Fruit fly (Drosophila melanogaster) whole organism, embryonic: ENCODE results near the gene CG4709.

Experiments
- Adf1 ChIP-seq: fragments of 200-800 bp; sonication (Bioruptor generic); IDR thresholded peaks from 2 replicates; pipeline ENCODE4 v1.3.6; 2022; ENCODE audit warnings: missing biosample characterization, missing genetic modification characterization
- Antp ChIP-seq: fragments of 200-800 bp; sonication (Bioruptor generic); optimal IDR thresholded peaks from 3 replicates; lab custom pipeline; 2016; ENCODE audit warnings: missing biosample characterization, missing genetic modification characterization
- Bgb ChIP-seq: fragments of 200-800 bp; sonication (Bioruptor generic); IDR thresholded peaks from 2 replicates; pipeline ENCODE4 v1.3.6; 2022; ENCODE audit warnings: missing biosample characterization, missing genetic modification characterization; ENCODE audit not compliant: partially characterized antibody
- CG1024 ChIP-seq: fragments of 200-800 bp; sonication (Bioruptor generic); IDR thresholded peaks from 2 replicates; pipeline ENCODE4 v1.3.6; 2022; ENCODE audit warnings: missing biosample characterization, missing genetic modification characterization
- CG11695 ChIP-seq: fragments of 200-800 bp; sonication (Bioruptor generic); IDR thresholded peaks from 3 replicates; pipeline ENCODE4 v1.3.6; 2022; ENCODE audit warnings: missing biosample characterization, missing genetic modification characterization
- CG12942 ChIP-seq: fragments of 200-800 bp; sonication (Bioruptor generic); optimal IDR thresholded peaks from 3 replicates; lab custom pipeline; 2016; ENCODE audit warnings: missing biosample characterization, missing genetic modification characterization
- CG15269 ChIP-seq: fragments of 200-800 bp; sonication (Bioruptor generic); optimal IDR thresholded peaks from 2 replicates; lab custom pipeline; 2018; ENCODE audit warnings: missing biosample characterization, mild to moderate bottlenecking, missing genetic modification characterization, moderate library complexity
- CG15514 ChIP-seq: fragments of 200-800 bp; sonication (Bioruptor generic); optimal IDR thresholded peaks from 3 replicates; lab custom pipeline; 2017; ENCODE audit warnings: missing biosample characterization, missing genetic modification characterization, mild to moderate bottlenecking, moderate library complexity, missing genetic modification reagents
- CG16813 ChIP-seq: fragments of 200-800 bp; sonication (Bioruptor generic); IDR thresholded peaks from 3 replicates; pipeline ENCODE4 v1.3.6; 2022; ENCODE audit warnings: missing biosample characterization, missing genetic modification characterization; ENCODE audit not compliant: partially characterized antibody
- CG17361 ChIP-seq: fragments of 200-800 bp; sonication (Bioruptor generic); IDR thresholded peaks from 3 replicates; pipeline ENCODE4 v1.3.6; 2022; ENCODE audit warnings: missing biosample characterization, missing genetic modification characterization
- CG17829 ChIP-seq: fragments of 200-800 bp; optimal IDR thresholded peaks from 2 replicates; lab custom pipeline; 2019; ENCODE audit warnings: missing biosample characterization, mild to moderate bottlenecking, missing genetic modification characterization, moderate library complexity
- CG2116 ChIP-seq: fragments of 200-800 bp; sonication (Bioruptor generic); optimal IDR thresholded peaks from 3 replicates; lab custom pipeline; 2018; ENCODE audit warnings: missing biosample characterization, mild to moderate bottlenecking, missing genetic modification characterization
- CG2712 ChIP-seq: fragments of 200-800 bp; optimal IDR thresholded peaks from 3 replicates; lab custom pipeline; 2019; ENCODE audit warnings: missing biosample characterization, mild to moderate bottlenecking, missing genetic modification characterization, moderate library complexity
- CG30403 ChIP-seq: fragments of 200-800 bp; sonication (Bioruptor generic); optimal IDR thresholded peaks from 3 replicates; lab custom pipeline; 2016; ENCODE audit warnings: missing biosample characterization, missing genetic modification characterization
- CG31441 ChIP-seq: fragments of 200-800 bp; sonication (Bioruptor generic); IDR thresholded peaks from 2 replicates; pipeline ENCODE4 v1.3.6; 2022; ENCODE audit warnings: missing biosample characterization, missing genetic modification characterization
- CG32767 ChIP-seq: fragments of 200-800 bp; sonication (Bioruptor generic); IDR thresholded peaks from 2 replicates; pipeline ENCODE4 v1.3.6; 2022; ENCODE audit warnings: missing biosample characterization, missing genetic modification characterization
- CG34376 ChIP-seq: fragments of 200-800 bp; sonication (Bioruptor generic); optimal IDR thresholded peaks from 2 replicates; lab custom pipeline; 2018; ENCODE audit warnings: missing biosample characterization, mild to moderate bottlenecking, missing genetic modification characterization
- CG3726 ChIP-seq: fragments of 200-800 bp; sonication (Bioruptor generic); IDR thresholded peaks from 3 replicates; pipeline ENCODE4, ENCODE4 v1.3.6; 2022; ENCODE audit warnings: missing biosample characterization, missing genetic modification characterization
- CG3838 ChIP-seq: fragments of 200-800 bp; sonication (Bioruptor generic); optimal IDR thresholded peaks from 3 replicates; lab custom pipeline; 2016; ENCODE audit warnings: missing biosample characterization, missing genetic modification characterization
- CG3847 ChIP-seq: fragments of 200-800 bp; sonication (Bioruptor generic); IDR thresholded peaks from 2 replicates; pipeline ENCODE4 v1.3.6; 2022; ENCODE audit warnings: missing biosample characterization, missing genetic modification characterization
- CG5245 ChIP-seq: fragments of 200-800 bp; sonication (Bioruptor generic); optimal IDR thresholded peaks from 3 replicates; lab custom pipeline; 2016; ENCODE audit warnings: missing biosample characterization, missing genetic modification characterization
- Dad ChIP-seq: fragments of 200-800 bp; sonication (Bioruptor generic); optimal IDR thresholded peaks from 3 replicates; lab custom pipeline; 2016; ENCODE audit warnings: missing biosample characterization, missing genetic modification characterization
- Dip3 ChIP-seq: fragments of 200-800 bp; sonication (Bioruptor generic); optimal IDR thresholded peaks from 3 replicates; lab custom pipeline; 2016; ENCODE audit warnings: missing biosample characterization, missing genetic modification characterization
- Fer3 ChIP-seq: fragments of 200-800 bp; sonication (Bioruptor generic); optimal IDR thresholded peaks from 2 replicates; lab custom pipeline; 2018; ENCODE audit warnings: missing biosample characterization, mild to moderate bottlenecking, missing genetic modification characterization, moderate library complexity
- Hr3 ChIP-seq: fragments of 200-800 bp; sonication (Bioruptor generic); optimal IDR thresholded peaks from 3 replicates; lab custom pipeline; 2016; ENCODE audit warnings: missing biosample characterization, missing genetic modification characterization
- Mad ChIP-seq: fragments of 200-800 bp; sonication (Bioruptor generic); optimal IDR thresholded peaks from 2 replicates; lab custom pipeline; 2016; ENCODE audit warnings: missing biosample characterization, missing genetic modification characterization
- Opbp ChIP-seq: fragments of 200-800 bp; sonication (Bioruptor generic); IDR thresholded peaks from 3 replicates; pipeline ENCODE4 v1.3.6; 2022; ENCODE audit warnings: missing biosample characterization, missing genetic modification characterization; ENCODE audit not compliant: partially characterized antibody
- Spps ChIP-seq: fragments of 200-800 bp; sonication (Bioruptor generic); optimal IDR thresholded peaks from 2 replicates; lab custom pipeline; 2018; ENCODE audit warnings: missing biosample characterization, mild to moderate bottlenecking, missing genetic modification characterization
- Stat92E ChIP-seq, 3 experiments: fragments of >200 bp in 2 of 3; fragments of 200-800 bp in 1 of 3; sonication (Bioruptor generic) in 1 of 3; optimal IDR thresholded peaks; 2 replicates each; lab custom pipeline; 2017 to 2019; ENCODE audit warnings: missing biosample characterization in 3 of 3, missing genetic modification characterization in 3 of 3, mild to moderate bottlenecking in 1 of 3, moderate library complexity in 1 of 3
- Xrp1 ChIP-seq: fragments of 200-800 bp; sonication (Bioruptor generic); IDR thresholded peaks from 2 replicates; pipeline ENCODE4 v1.3.6; 2022; ENCODE audit warnings: missing biosample characterization, missing genetic modification characterization
- YL-1 ChIP-seq: fragments of 200-800 bp; sonication (Bioruptor generic); optimal IDR thresholded peaks from 3 replicates; lab custom pipeline; 2017; ENCODE audit warnings: missing biosample characterization, mild to moderate bottlenecking, missing genetic modification characterization
- ci ChIP-seq: fragments of 200-800 bp; sonication (Bioruptor generic); IDR thresholded peaks from 3 replicates; pipeline ENCODE4 v1.3.6; 2022; ENCODE audit warnings: missing biosample characterization, missing genetic modification characterization
- corto ChIP-seq: fragments of 200-800 bp; sonication (Bioruptor generic); optimal IDR thresholded peaks from 2 replicates; lab custom pipeline; 2016; ENCODE audit warnings: missing biosample characterization, mild to moderate bottlenecking, missing genetic modification characterization, moderate library complexity
- da ChIP-seq: fragments of 200-800 bp; sonication (Bioruptor generic); optimal IDR thresholded peaks from 2 replicates; lab custom pipeline; 2016; ENCODE audit warnings: missing biosample characterization, missing genetic modification characterization
- dpn ChIP-seq, 2 experiments: fragments of 200-800 bp; sonication (Bioruptor generic); optimal IDR thresholded peaks; 3 replicates each; lab custom pipeline; 2016; ENCODE audit warnings: missing biosample characterization in 2 of 2, missing genetic modification characterization in 2 of 2
- exex ChIP-seq: fragments of 200-800 bp; sonication (Bioruptor generic); optimal IDR thresholded peaks from 4 replicates; lab custom pipeline; 2018; ENCODE audit warnings: missing biosample characterization, mild to moderate bottlenecking, missing genetic modification characterization, moderate library complexity
- ind ChIP-seq: fragments of 200-800 bp; sonication (Bioruptor generic); optimal IDR thresholded peaks from 3 replicates; lab custom pipeline; 2016; ENCODE audit warnings: missing biosample characterization, missing genetic modification characterization
- tna ChIP-seq: fragments of 200-800 bp; sonication (Bioruptor generic); IDR thresholded peaks from 2 replicates; pipeline ENCODE4 v1.3.6; 2022; ENCODE audit warnings: missing biosample characterization, missing genetic modification characterization; ENCODE audit not compliant: partially characterized antibody
- trem ChIP-seq: fragments of 200-800 bp; optimal IDR thresholded peaks from 3 replicates; lab custom pipeline; 2019; ENCODE audit warnings: missing biosample characterization, mild to moderate bottlenecking, missing genetic modification characterization, moderate library complexity
- twi ChIP-seq: fragments of 200-800 bp; optimal IDR thresholded peaks from 2 replicates; lab custom pipeline; 2019; ENCODE audit warnings: missing biosample characterization, mild to moderate bottlenecking, missing genetic modification characterization, moderate library complexity
- vfl ChIP-seq: fragments of 200-800 bp; sonication (Bioruptor generic); optimal IDR thresholded peaks from 2 replicates; lab custom pipeline; 2016; ENCODE audit warnings: missing biosample characterization, missing genetic modification characterization

The CG4709 gene

dm6 chr2L:9921401-9921800, 32.7 kb upstream of the CG4709 start, which contains the start of gene CG4592 (continued):
- TF ChIP-seq Antp (GFP tag; lab: Kevin White, UChicago) (peak; percentile 8), twi (tag; lab: Kevin White, UChicago) (no peak), CG2712 (tag; lab: Kevin White, UChicago) (peak; percentile 78), CG32767 (GFP tag; lab: Robert Waterston, UW) (peak; percentile 56; the same call in 1 of the 2 replicates), exex (tag; lab: Kevin White, UChicago) (peak; percentile 52), Adf1 (peak; percentile 18; the same call in 1 of the 2 replicates), Spps (tag; lab: Kevin White, UChicago) (peak; percentile 22), Xrp1 (peak; percentile 69), Fer3 (tag; lab: Kevin White, UChicago) (peak; percentile 67), CG5245 (GFP tag; lab: Kevin White, UChicago) (peak; percentile 48), Dip3 (GFP tag; lab: Kevin White, UChicago) (peak; percentile 18), CG30403 (peak; percentile 71), CG2116 (GFP tag; lab: Kevin White, UChicago) (peak; percentile 38), YL-1 (GFP tag; lab: Kevin White, UChicago) (peak; percentile 19), vfl (peak; percentile 60), ci (peak; percentile 90), CG1024 (GFP tag; lab: Robert Waterston, UW) (peak; percentile 25; the same call in 1 of the 2 replicates), Bgb (GFP tag; lab: Robert Waterston, UW) (no peak), Stat92E (GFP tag; optimal IDR thresholded peaks at IDR 0.05; lab: Kevin White, UChicago) (no peak), CG3838 (peak; percentile 5), Dad (GFP tag; lab: Kevin White, UChicago) (peak; percentile 14), CG12942 (GFP tag; lab: Kevin White, UChicago) (peak; percentile 29), CG17361 (GFP tag; lab: Robert Waterston, UW) (no peak; the same call in 2 of the 3 replicates), CG11695 (peak; percentile 39; the same call in 1 of the 3 replicates), da (no peak), trem (peak; percentile 37), CG15269 (tag; lab: Kevin White, UChicago) (no peak), Opbp (GFP tag; lab: Robert Waterston, UW) (no peak), tna (GFP tag; lab: Robert Waterston, UW) (no peak), CG34376 (GFP tag; lab: Kevin White, UChicago) (peak; percentile 64), dpn (GFP tag; optimal IDR thresholded peaks at IDR 0.05; lab: Kevin White, UChicago) (peak; percentile 24 to 50), CG15514 (peak; percentile 46), Mad (GFP tag; lab: Kevin White, UChicago) (peak; percentile 55), CG31441 (GFP tag; lab: Robert Waterston, UW) (no peak), CG3847 (GFP tag; lab: Robert Waterston, UW) (peak; percentile 40; the same call in 1 of the 2 replicates), CG3726 (GFP tag; lab: Robert Waterston, UW) (no peak), Hr3 (GFP tag; lab: Kevin White, UChicago) (peak; percentile 34), corto (GFP tag; lab: Kevin White, UChicago) (no peak), CG16813 (GFP tag; lab: Robert Waterston, UW) (no peak), ind (GFP tag; lab: Kevin White, UChicago) (peak; percentile 27), CG17829 (tag; lab: Kevin White, UChicago) (peak; percentile 65)
- TF ChIP-seq, all 482 proteins: peak for 209
